Worm (Caenorhabditis elegans): ENCODE data around the gene B0303.4.

DNA sequence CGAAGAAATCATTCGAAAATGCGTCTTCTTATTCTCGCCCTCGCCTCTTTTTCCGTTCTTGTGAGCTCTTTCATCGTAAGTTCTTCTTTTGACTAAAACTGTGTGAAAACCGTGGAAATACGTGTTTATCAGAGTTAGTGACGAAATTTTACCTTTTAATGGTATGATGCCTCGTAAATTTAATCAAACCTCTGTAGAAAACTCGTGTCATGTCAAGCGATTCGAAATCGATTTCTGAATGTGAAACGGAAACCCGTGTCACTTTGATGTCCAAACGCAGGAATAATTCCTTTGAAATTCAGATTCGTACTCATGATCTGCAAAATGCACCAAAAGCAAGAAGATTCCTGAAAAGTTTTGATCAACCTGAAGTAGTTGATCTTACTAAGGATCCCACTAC lies 41.1 kb upstream of the B0303.4 start, which contains the start of gene F22B7.3:
- TF ChIP-seq mel-28 (tag; optimal IDR thresholded peaks at IDR 0.05; ENCODE audit: borderline replicate concordance), result no peak
- TF ChIP-seq F22D6.2 (tag; optimal IDR thresholded peaks at IDR 0.05), result no peak
- no peak for TF ChIP-seq C17E4.6 (GFP tag; IDR thresholded peaks at IDR 0.05)
- no peak for TF ChIP-seq bed-1 (GFP tag; IDR thresholded peaks at IDR 0.05)
